Worm (Caenorhabditis elegans) whole organism, L2 larva: ENCODE results near the gene haao-1.

Source experiments
- dmd-4 ChIP-seq: sonication (generic microtip); optimal IDR thresholded peaks from 2 replicates; lab custom pipeline; 2017; ENCODE audit warnings: missing biosample characterization, missing genetic modification characterization
- nhr-77 ChIP-seq: fragments of 150-350 bp; optimal IDR thresholded peaks from 2 replicates; lab custom pipeline; 2014; ENCODE audit warnings: missing biosample characterization, missing genetic modification characterization
- sma-9 ChIP-seq, 2 experiments: fragments of 150-350 bp in 1 of 2; sonication (generic microtip) in 1 of 2; optimal IDR thresholded peaks; 2 replicates each; lab custom pipeline; 2014 to 2016; ENCODE audit warnings: missing genetic modification characterization in 2 of 2, mild to moderate bottlenecking in 1 of 2, missing biosample characterization in 1 of 2, missing compliant biosample characterization in 1 of 2, missing genetic modification reagents in 1 of 2, moderate library complexity in 1 of 2
- snpc-4 ChIP-seq: fragments of 150-350 bp; optimal IDR thresholded peaks from 2 replicates; lab custom pipeline; 2014; ENCODE audit warnings: missing biosample characterization, missing genetic modification characterization
- unc-62 ChIP-seq: fragments of 150-350 bp; optimal IDR thresholded peaks from 2 replicates; lab custom pipeline; 2014; ENCODE audit warnings: missing biosample characterization, missing genetic modification reagents, missing genetic modification characterization

ce11 chrV:9541506-9541905 is 36.8 kb downstream of the haao-1 start, which contains the start of gene C50F4.16:
- TF ChIP-seq sma-9 (GFP tag; optimal IDR thresholded peaks at IDR 0.05; lab: Kevin White, UChicago) (no peak), sma-9 (tag; optimal IDR thresholded peaks at IDR 0.05; lab: Kevin White, UChicago) (no peak), unc-62 (GFP tag; lab: Kevin White, UChicago) (no peak), nhr-77 (tag; lab: Kevin White, UChicago) (no peak), dmd-4 (tag; lab: Kevin White, UChicago) (no peak), snpc-4 (no peak)
